Worm (Caenorhabditis elegans) whole organism, L1 larva: Measurements from ENCODE around the gene F48E3.6.

ENCODE experiments used
- C04F5.9 ChIP-seq: sonication (generic microtip); optimal IDR thresholded peaks from 2 replicates; lab custom pipeline; 2016; ENCODE audit warnings: missing genetic modification characterization, missing compliant biosample characterization
- C34B4.2 ChIP-seq: sonication (generic microtip); optimal IDR thresholded peaks from 2 replicates; lab custom pipeline; 2017; ENCODE audit warnings: mild to moderate bottlenecking, missing genetic modification characterization, missing compliant biosample characterization
- F16B12.6 ChIP-seq: fragments of 150-350 bp; optimal IDR thresholded peaks from 2 replicates; lab custom pipeline; 2014; ENCODE audit warnings: missing biosample characterization, missing genetic modification characterization
- aha-1 ChIP-seq: fragments of 150-350 bp; optimal IDR thresholded peaks from 2 replicates; lab custom pipeline; 2014; ENCODE audit warnings: missing biosample characterization, missing genetic modification characterization
- blmp-1 ChIP-seq: fragments of 150-350 bp; optimal IDR thresholded peaks from 2 replicates; lab custom pipeline; 2014; ENCODE audit warnings: missing biosample characterization, missing genetic modification characterization
- ceh-8 ChIP-seq: fragments of 200-800 bp; sonication (Bioruptor generic); optimal IDR thresholded peaks from 2 replicates; lab custom pipeline; 2018; ENCODE audit warnings: mild to moderate bottlenecking, missing genetic modification characterization, moderate library complexity, missing compliant biosample characterization
- ceh-82 ChIP-seq, 3 experiments: fragments of 150-350 bp in 1 of 3; sonication (generic microtip) in 2 of 3; optimal IDR thresholded peaks; 2 replicates each; lab custom pipeline; 2014 to 2017; ENCODE audit warnings: missing biosample characterization in 3 of 3, missing genetic modification characterization in 3 of 3
- ceh-88 ChIP-seq: fragments of 200-800 bp; sonication (Bioruptor generic); IDR thresholded peaks from 2 replicates; pipeline ENCODE4 v1.3.6; 2022; ENCODE audit warnings: missing genetic modification characterization, missing compliant biosample characterization
- ces-1 ChIP-seq: fragments of 150-350 bp; optimal IDR thresholded peaks from 2 replicates; lab custom pipeline; 2014; ENCODE audit warnings: missing biosample characterization, missing genetic modification reagents, missing genetic modification characterization
- dsc-1 ChIP-seq: sonication (generic microtip); optimal IDR thresholded peaks from 2 replicates; lab custom pipeline; 2016; ENCODE audit warnings: mild to moderate bottlenecking, missing genetic modification characterization, missing compliant biosample characterization
- efl-1 ChIP-seq, 4 experiments: fragments of 150-350 bp; optimal IDR thresholded peaks in 3 of 4; peaks in 1 of 4; 1 replicate in 1 of 4; 2 replicates in 3 of 4; lab custom pipeline; 2014; ENCODE audit warnings: missing biosample characterization in 2 of 4, missing genetic modification characterization in 2 of 4, missing genetic modification reagents in 2 of 4
- efl-3 ChIP-seq: fragments of 200-800 bp; sonication (Bioruptor generic); optimal IDR thresholded peaks from 2 replicates; lab custom pipeline; 2018; ENCODE audit warnings: mild to moderate bottlenecking, missing genetic modification characterization, missing compliant biosample characterization
- elt-3 ChIP-seq, 6 experiments: fragments of 150-350 bp in 1 of 6; sonication (generic microtip); optimal IDR thresholded peaks; 2 replicates each; lab custom pipeline; 2017 to 2018; ENCODE audit warnings: missing biosample characterization in 6 of 6, missing genetic modification characterization in 6 of 6, inconsistent platforms in 1 of 6
- ets-5 ChIP-seq: fragments of 200-800 bp; sonication (Bioruptor generic); IDR thresholded peaks from 2 replicates; pipeline ENCODE4 v1.3.6; 2022; ENCODE audit warnings: missing genetic modification characterization, missing compliant biosample characterization
- fkh-10 ChIP-seq: sonication (generic microtip); optimal IDR thresholded peaks from 2 replicates; lab custom pipeline; 2017; ENCODE audit warnings: missing biosample characterization, missing genetic modification reagents, missing genetic modification characterization
- fkh-4 ChIP-seq: sonication (generic microtip); optimal IDR thresholded peaks from 2 replicates; lab custom pipeline; 2016; ENCODE audit warnings: missing compliant biosample characterization, missing genetic modification characterization, borderline replicate concordance
- fkh-8 ChIP-seq: sonication (generic microtip); optimal IDR thresholded peaks from 2 replicates; lab custom pipeline; 2016; ENCODE audit warnings: mild to moderate bottlenecking, missing genetic modification characterization, missing compliant biosample characterization
- fos-1 ChIP-seq: fragments of 150-350 bp; optimal IDR thresholded peaks from 2 replicates; lab custom pipeline; 2014; ENCODE audit warnings: missing biosample characterization, missing genetic modification characterization
- hlh-17 ChIP-seq: fragments of 200-800 bp; sonication (Bioruptor generic); optimal IDR thresholded peaks from 2 replicates; lab custom pipeline; 2018; ENCODE audit warnings: missing genetic modification characterization, mild to moderate bottlenecking, missing compliant biosample characterization, moderate library complexity, borderline replicate concordance
- hlh-4 ChIP-seq: sonication (generic microtip); optimal IDR thresholded peaks from 2 replicates; lab custom pipeline; 2016; ENCODE audit warnings: mild to moderate bottlenecking, missing genetic modification characterization, missing compliant biosample characterization
- jun-1 ChIP-seq: fragments of 150-350 bp; optimal IDR thresholded peaks from 2 replicates; lab custom pipeline; 2014; ENCODE audit warnings: missing biosample characterization, missing genetic modification reagents, missing genetic modification characterization
- lin-13 ChIP-seq: fragments of 150-350 bp; optimal IDR thresholded peaks from 2 replicates; lab custom pipeline; 2014; ENCODE audit warnings: missing biosample characterization, missing genetic modification reagents, missing genetic modification characterization
- lin-14 ChIP-seq: fragments of 200-800 bp; sonication (Bioruptor generic); optimal IDR thresholded peaks from 2 replicates; lab custom pipeline; 2018; ENCODE audit warnings: mild to moderate bottlenecking, missing genetic modification characterization, moderate library complexity, missing compliant biosample characterization
- lin-15B ChIP-seq: fragments of 150-350 bp; sonication (generic microtip); optimal IDR thresholded peaks from 3 replicates; lab custom pipeline; 2014; ENCODE audit warnings: missing biosample characterization, missing genetic modification characterization
- lin-39 ChIP-seq: fragments of 150-350 bp; optimal IDR thresholded peaks from 2 replicates; lab custom pipeline; 2014; ENCODE audit warnings: missing biosample characterization, missing genetic modification reagents, missing genetic modification characterization
- lsy-2 ChIP-seq, 2 experiments: fragments of 150-350 bp; optimal IDR thresholded peaks; 2 replicates each; lab custom pipeline; 2014; ENCODE audit warnings: missing biosample characterization in 2 of 2, missing genetic modification characterization in 2 of 2
- mab-9 ChIP-seq: fragments of 200-800 bp; sonication (Bioruptor generic); IDR thresholded peaks from 2 replicates; pipeline ENCODE4 v1.3.6; 2022; ENCODE audit warnings: missing genetic modification reagents, missing genetic modification characterization, missing compliant biosample characterization
- mef-2 ChIP-seq: fragments of 150-350 bp; optimal IDR thresholded peaks from 2 replicates; lab custom pipeline; 2014; ENCODE audit warnings: missing biosample characterization, missing genetic modification characterization
- nhr-11 ChIP-seq: fragments of 150-350 bp; optimal IDR thresholded peaks from 2 replicates; lab custom pipeline; 2014; ENCODE audit warnings: missing biosample characterization, missing genetic modification characterization
- nhr-237 ChIP-seq: fragments of 150-350 bp; optimal IDR thresholded peaks from 2 replicates; lab custom pipeline; 2014; ENCODE audit warnings: missing biosample characterization, missing genetic modification characterization
- nhr-47 ChIP-seq: sonication (generic microtip); optimal IDR thresholded peaks from 2 replicates; lab custom pipeline; 2016; ENCODE audit warnings: mild to moderate bottlenecking, missing genetic modification characterization, moderate library complexity, missing compliant biosample characterization
- nhr-84 ChIP-seq: sonication (generic microtip); optimal IDR thresholded peaks from 2 replicates; lab custom pipeline; 2017; ENCODE audit warnings: missing biosample characterization, missing genetic modification characterization
- pax-3 ChIP-seq: fragments of 200-800 bp; sonication (Bioruptor generic); optimal IDR thresholded peaks from 2 replicates; lab custom pipeline; 2018; ENCODE audit warnings: mild to moderate bottlenecking, missing genetic modification characterization, moderate library complexity, missing compliant biosample characterization
- pqm-1 ChIP-seq: sonication (generic microtip); optimal IDR thresholded peaks from 3 replicates; lab custom pipeline; 2017; ENCODE audit warnings: missing biosample characterization, missing genetic modification characterization
- rnt-1 ChIP-seq: sonication (generic microtip); optimal IDR thresholded peaks from 2 replicates; lab custom pipeline; 2016; ENCODE audit warnings: mild to moderate bottlenecking, missing genetic modification characterization, moderate library complexity, missing compliant biosample characterization
- snpc-4 ChIP-seq: fragments of 150-350 bp; optimal IDR thresholded peaks from 2 replicates; lab custom pipeline; 2014; ENCODE audit warnings: missing biosample characterization, missing genetic modification characterization
- snu-23 ChIP-seq: sonication (generic microtip); optimal IDR thresholded peaks from 2 replicates; lab custom pipeline; 2016; ENCODE audit warnings: missing genetic modification characterization, missing compliant biosample characterization
- sptf-1 ChIP-seq: fragments of 150-350 bp; optimal IDR thresholded peaks from 2 replicates; lab custom pipeline; 2014; ENCODE audit warnings: missing biosample characterization, missing genetic modification characterization
- tbx-2 ChIP-seq: sonication (generic microtip); optimal IDR thresholded peaks from 2 replicates; lab custom pipeline; 2016; ENCODE audit warnings: missing genetic modification characterization, missing compliant biosample characterization
- unc-130 ChIP-seq: fragments of 150-350 bp; optimal IDR thresholded peaks from 2 replicates; lab custom pipeline; 2017; ENCODE audit warnings: missing biosample characterization, missing genetic modification characterization, inconsistent platforms
- unc-30 ChIP-seq: sonication (generic microtip); optimal IDR thresholded peaks from 2 replicates; lab custom pipeline; 2017; ENCODE audit warnings: missing biosample characterization, missing genetic modification characterization
- unc-86 ChIP-seq: sonication (generic microtip); optimal IDR thresholded peaks from 2 replicates; lab custom pipeline; 2016; ENCODE audit warnings: missing genetic modification characterization, missing compliant biosample characterization
- zag-1 ChIP-seq: fragments of 150-350 bp; optimal IDR thresholded peaks from 2 replicates; lab custom pipeline; 2014; ENCODE audit warnings: missing biosample characterization, missing genetic modification characterization
- zip-4 ChIP-seq: fragments of 200-800 bp; sonication (Bioruptor generic); optimal IDR thresholded peaks from 2 replicates; lab custom pipeline; 2018; ENCODE audit warnings: mild to moderate bottlenecking, missing genetic modification characterization, moderate library complexity, missing compliant biosample characterization

The F48E3.6 gene

DNA sequence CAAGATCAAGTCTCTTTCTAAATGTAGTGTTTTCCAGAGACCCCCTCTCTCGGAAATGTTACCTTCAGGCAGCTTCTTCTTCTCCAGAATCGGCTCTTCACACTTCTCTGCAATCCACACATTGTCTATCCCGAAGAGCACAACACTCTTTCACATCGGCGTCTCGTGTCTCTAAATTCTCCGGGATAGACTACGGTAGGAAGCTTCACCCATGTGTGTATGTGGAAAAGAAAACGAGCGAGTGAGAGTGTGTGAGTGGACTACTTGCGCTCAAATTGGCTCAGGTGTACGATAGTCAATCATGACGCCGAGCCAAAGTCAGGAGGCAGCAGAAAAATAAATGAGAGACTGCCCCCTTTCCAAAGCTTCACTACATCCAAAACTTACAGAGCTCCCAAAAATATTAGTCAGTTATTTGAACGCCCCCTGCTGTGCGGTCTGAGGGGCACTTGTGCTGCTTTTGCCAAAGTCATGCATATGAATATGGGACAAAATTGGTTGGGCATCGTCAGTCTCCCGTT, 45.5 kb downstream of the F48E3.6 start:
- TF ChIP-seq lin-14 (GFP tag; lab: Kevin White, UChicago) (peak; percentile 23), ceh-88 (GFP tag; lab: Robert Waterston, UW) (no peak), fkh-8 (tag; lab: Kevin White, UChicago) (no peak), elt-3 (tag; optimal IDR thresholded peaks at IDR 0.05; lab: Kevin White, UChicago) (no peak), zip-4 (GFP tag; lab: Kevin White, UChicago) (no peak), lsy-2 (tag; optimal IDR thresholded peaks at IDR 0.05; lab: Kevin White, UChicago) (peak in 1 of 2 experiments; percentile 65), lin-15B (no peak), pqm-1 (tag; lab: Kevin White, UChicago) (no peak), tbx-2 (tag; lab: Kevin White, UChicago) (no peak), C04F5.9 (no peak), snu-23 (no peak), aha-1 (no peak), jun-1 (no peak), ceh-8 (GFP tag; lab: Kevin White, UChicago) (no peak), ceh-82 (tag; optimal IDR thresholded peaks at IDR 0.05; lab: Kevin White, UChicago) (no peak), lin-39 (tag; lab: Kevin White, UChicago) (no peak), mef-2 (tag; lab: Kevin White, UChicago) (no peak), unc-130 (tag; lab: Kevin White, UChicago) (no peak), rnt-1 (tag; lab: Kevin White, UChicago) (no peak), ets-5 (GFP tag; lab: Robert Waterston, UW) (no peak), sptf-1 (tag; lab: Kevin White, UChicago) (no peak), blmp-1 (tag; lab: Kevin White, UChicago) (no peak), dsc-1 (tag; lab: Kevin White, UChicago) (peak; percentile 7), hlh-4 (no peak), nhr-11 (tag; lab: Kevin White, UChicago) (no peak), nhr-84 (tag; lab: Kevin White, UChicago) (no peak), fkh-10 (GFP tag; lab: Kevin White, UChicago) (peak; percentile 63), lin-13 (GFP tag; lab: Kevin White, UChicago) (no peak), ces-1 (GFP tag; lab: Kevin White, UChicago) (no peak), efl-3 (no peak), fos-1 (tag; lab: Kevin White, UChicago) (no peak), mab-9 (GFP tag; lab: Robert Waterston, UW) (no peak), unc-30 (no peak), unc-86 (tag; lab: Kevin White, UChicago) (no peak), snpc-4 (tag; lab: Kevin White, UChicago) (no peak)

DNA sequence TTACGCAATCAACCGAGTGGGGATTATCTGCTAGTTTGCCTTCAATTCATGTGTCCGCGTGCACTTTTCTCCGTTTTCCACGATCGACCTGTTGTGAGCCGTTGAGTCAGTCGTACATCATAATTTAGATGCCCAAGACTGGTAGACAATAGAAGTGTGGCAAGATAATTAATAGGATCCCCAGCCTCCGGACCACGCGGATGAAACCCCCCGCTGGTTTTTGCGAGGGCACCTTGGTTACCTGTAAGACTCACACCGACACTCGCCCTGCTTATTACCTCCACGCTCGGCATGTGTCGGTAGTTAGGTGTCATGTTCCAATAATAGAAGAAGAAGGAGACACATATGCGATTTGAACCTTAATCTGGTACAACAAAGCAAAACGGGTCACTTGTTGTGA, 46.7 kb downstream of the F48E3.6 start:
- no peak for TF ChIP-seq lin-13 (GFP tag; lab: Kevin White, UChicago)
- TF ChIP-seq lin-15B: no peak
- TF ChIP-seq fkh-4 (tag; lab: Kevin White, UChicago): no peak
- no peak for TF ChIP-seq zag-1 (tag; lab: Kevin White, UChicago)
- TF ChIP-seq ceh-82 (tag; optimal IDR thresholded peaks at IDR 0.05; lab: Kevin White, UChicago): no peak
- TF ChIP-seq dsc-1 (tag; lab: Kevin White, UChicago): peak; percentile 15
- no peak for TF ChIP-seq efl-1 (optimal IDR thresholded peaks at IDR 0.05; lab: Kevin White, UChicago)
- TF ChIP-seq efl-1 (GFP tag; optimal IDR thresholded peaks at IDR 0.05 in 1 of 2; lab: Kevin White, UChicago): no peak
- no peak for TF ChIP-seq pax-3 (tag; lab: Kevin White, UChicago)

DNA sequence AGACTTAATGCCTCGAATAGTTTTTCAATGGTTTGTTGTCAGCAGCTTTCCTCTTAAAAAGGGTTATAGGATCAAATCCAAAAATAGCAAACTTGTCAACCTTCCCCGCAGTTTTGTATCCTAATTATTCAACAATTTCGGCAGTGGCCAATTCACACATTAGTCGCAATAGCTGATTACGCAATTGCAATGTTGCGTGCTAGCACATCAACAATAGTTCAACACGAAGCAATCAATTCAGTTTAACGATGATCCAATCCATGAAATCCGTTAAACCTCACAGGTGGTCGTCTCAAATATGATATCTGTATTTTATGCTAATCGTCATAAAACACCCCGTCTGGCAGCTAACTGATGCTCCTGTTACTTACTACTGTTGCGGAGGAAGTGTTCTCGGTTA, 50.1 kb downstream of the F48E3.6 start:
- TF ChIP-seq F16B12.6 (tag; lab: Kevin White, UChicago) (no peak), ets-5 (GFP tag; lab: Robert Waterston, UW) (no peak), dsc-1 (tag; lab: Kevin White, UChicago) (no peak), C34B4.2 (tag; lab: Kevin White, UChicago) (no peak), nhr-47 (no peak), ces-1 (GFP tag; lab: Kevin White, UChicago) (no peak), zip-4 (GFP tag; lab: Kevin White, UChicago) (no peak), nhr-237 (tag; lab: Kevin White, UChicago) (no peak), hlh-17 (GFP tag; lab: Kevin White, UChicago) (no peak), fkh-4 (tag; lab: Kevin White, UChicago) (no peak)
